Worm (Caenorhabditis elegans): ENCODE data around the gene F15D4.2.

- TF ChIP-seq eor-1 (tag; optimal IDR thresholded peaks at IDR 0.05) (no peak), ztf-4 (tag; optimal IDR thresholded peaks at IDR 0.05) (no peak), elt-3 (tag; optimal IDR thresholded peaks at IDR 0.05) (no peak), ZK546.5 (tag; optimal IDR thresholded peaks at IDR 0.05) (no peak), nhr-77 (tag; optimal IDR thresholded peaks at IDR 0.05) (no peak), snpc-4 (tag; optimal IDR thresholded peaks at IDR 0.05) (no peak)
These were observed 19.4 kb downstream of the F15D4.2 start, which contains the start of gene flp-16 for ce11 chrII:13235289-13235688.

All from whole organism, L3 larva.